Fruit fly (Drosophila melanogaster): ENCODE measurements around the gene sud1.

DNA sequence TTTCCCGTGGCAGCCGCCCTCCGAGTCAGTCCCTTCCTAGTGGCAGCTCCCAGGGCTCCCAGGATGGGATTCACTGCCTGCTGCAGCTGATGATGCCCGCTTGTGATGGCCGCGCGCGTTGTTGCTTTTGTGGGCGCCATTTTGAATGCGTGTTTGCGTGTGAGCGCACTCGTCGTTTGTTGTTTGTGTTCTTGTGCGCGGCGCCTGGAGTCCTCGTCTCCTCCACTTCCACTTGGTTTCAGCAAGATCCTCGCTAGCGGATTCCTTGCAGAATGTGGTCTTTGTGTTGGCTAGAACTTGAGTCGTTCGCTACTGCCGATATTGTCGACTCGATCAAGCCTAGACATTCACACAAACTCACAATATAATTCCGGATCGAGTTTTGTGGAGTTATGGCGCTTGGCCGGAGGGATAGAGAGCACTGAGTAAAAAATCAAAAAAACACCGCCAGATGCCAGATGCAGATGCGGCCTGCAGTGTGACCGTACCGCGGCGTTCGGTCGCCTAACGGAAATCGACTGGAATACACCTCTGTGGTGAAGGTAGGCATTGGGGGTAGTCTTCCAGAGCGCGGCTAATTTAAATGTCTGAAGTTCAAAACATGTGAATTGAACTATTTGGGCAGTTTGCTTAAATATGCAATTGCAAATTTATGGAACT, 47.1 kb downstream of the sud1 start, which contains the start of gene CycB3:
- TF ChIP-seq psq (optimal IDR thresholded peaks at IDR 0.05): no peak
- TF ChIP-seq pan (optimal IDR thresholded peaks at IDR 0.05): no peak
- no peak for TF ChIP-seq EcR (GFP tag; optimal IDR thresholded peaks at IDR 0.05)
- no peak for TF ChIP-seq usp (GFP tag; optimal IDR thresholded peaks at IDR 0.05)
- TF ChIP-seq Dll (optimal IDR thresholded peaks at IDR 0.05): no peak
- no peak for TF ChIP-seq CG8478 (optimal IDR thresholded peaks at IDR 0.05)
